Worm (Caenorhabditis elegans): Measurements from ENCODE around the gene cdk-11.2.

Gene cdk-11.2

DNA sequence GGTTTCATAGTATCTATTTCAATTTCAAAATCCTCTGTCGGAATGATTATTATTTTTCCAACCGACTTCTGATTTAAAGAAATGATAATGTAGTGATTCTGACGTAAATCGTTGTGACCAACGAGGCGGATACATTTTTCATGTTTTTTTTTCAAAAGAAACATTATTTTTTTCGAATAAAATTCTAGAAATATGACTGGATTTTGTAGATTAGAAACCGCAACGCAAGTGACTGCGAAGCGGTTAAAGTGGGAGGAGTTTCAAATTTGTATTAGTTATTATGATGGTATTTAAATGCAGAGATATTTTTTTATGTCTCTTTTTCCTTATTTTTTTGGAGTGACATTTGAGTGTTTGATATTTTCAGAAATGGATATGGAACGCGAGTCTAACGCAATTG is 27.4 kb upstream of the cdk-11.2 start, which contains the start of gene C39B10.5:
TSS of gene C39B10.5 (plus strand) at position 362 of the 400 bp plus-strand sequence.
- TF ChIP-seq bed-3 (GFP tag; optimal IDR thresholded peaks at IDR 0.05) (no peak), ceh-43 (GFP tag; optimal IDR thresholded peaks at IDR 0.05) (no peak), hlh-1 (tag; optimal IDR thresholded peaks at IDR 0.05) (no peak), elt-3 (tag; optimal IDR thresholded peaks at IDR 0.05) (no peak)

DNA sequence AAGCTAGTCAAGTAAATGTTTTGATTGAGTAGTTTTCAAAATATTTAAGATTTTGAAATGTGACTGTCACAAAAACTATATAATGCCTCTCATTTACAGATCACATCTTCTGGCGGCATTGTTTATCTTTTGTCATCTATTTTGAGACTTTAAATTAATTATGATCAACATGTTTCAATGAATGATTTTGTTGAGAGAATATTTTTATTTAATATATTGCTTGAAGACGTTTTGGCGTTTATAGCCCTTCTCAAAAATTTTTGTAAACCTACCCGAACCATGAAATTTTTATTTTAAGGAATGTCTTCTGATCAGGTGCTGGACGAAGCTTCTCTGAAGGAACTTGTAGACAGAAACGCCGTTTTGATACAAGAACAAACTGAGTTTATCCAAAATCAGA is 25.1 kb upstream of the cdk-11.2 start, which contains the start of gene C39B10.4:
TSS of gene C39B10.4 (plus strand) at position 301 of the 400 bp plus-strand sequence.
- TF ChIP-seq snpc-4 (tag; optimal IDR thresholded peaks at IDR 0.05) (no peak), nhr-237 (tag; optimal IDR thresholded peaks at IDR 0.05) (no peak), unc-120 (tag; optimal IDR thresholded peaks at IDR 0.05; ENCODE audit: poor library complexity, severe bottlenecking) (no peak), mep-1 (tag; optimal IDR thresholded peaks at IDR 0.05) (no peak), lin-13 (tag; optimal IDR thresholded peaks at IDR 0.05) (no peak), tbx-8 (GFP tag; optimal IDR thresholded peaks at IDR 0.05) (no peak), sptf-1 (tag; optimal IDR thresholded peaks at IDR 0.05) (no peak), bed-3 (GFP tag; optimal IDR thresholded peaks at IDR 0.05) (no peak)

DNA sequence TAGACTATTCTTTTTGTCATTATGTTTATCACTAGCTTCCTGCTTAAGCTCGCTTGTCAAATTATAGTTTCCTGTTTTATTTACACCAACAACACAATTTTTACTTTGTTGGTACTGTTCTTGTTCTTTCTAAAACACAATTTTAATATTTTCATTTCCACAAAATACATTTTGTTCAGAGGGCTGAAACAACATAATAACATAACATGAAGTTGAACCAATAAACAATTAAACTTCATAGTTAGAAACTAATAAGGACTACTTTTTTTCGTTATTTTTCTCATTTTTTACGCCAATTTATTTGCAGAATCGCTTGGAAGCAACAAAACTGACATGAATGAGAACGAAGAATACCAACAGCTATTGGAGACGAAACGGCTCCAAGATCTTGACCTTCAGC is 24.3 kb upstream of the cdk-11.2 start, which contains the start of gene C39B10.3:
TSS of gene C39B10.3 (plus strand) at position 301 of the 400 bp plus-strand sequence.
- TF ChIP-seq blmp-1 (tag; optimal IDR thresholded peaks at IDR 0.05) (no peak), nhr-28 (tag; optimal IDR thresholded peaks at IDR 0.05) (no peak)

DNA sequence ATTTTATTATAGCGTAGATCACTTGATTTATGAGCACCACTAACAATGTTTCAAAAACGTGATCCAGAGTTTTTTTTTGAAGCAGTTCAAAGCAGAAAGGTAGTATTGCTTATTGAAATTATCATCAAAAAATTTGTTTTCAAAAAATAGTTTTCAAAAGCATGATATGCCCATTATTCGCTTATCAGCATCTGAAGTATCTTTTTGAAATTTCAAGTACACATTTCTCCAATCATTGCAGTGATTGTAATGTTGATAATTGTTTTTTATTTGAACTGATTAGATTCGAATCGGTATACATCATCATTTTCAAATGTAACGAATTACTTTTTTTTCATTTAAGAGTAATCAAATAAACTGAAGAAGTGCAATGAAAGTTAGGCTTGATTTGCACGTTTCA is 21.2 kb upstream of the cdk-11.2 start:
- TF ChIP-seq drap-1 (GFP tag; optimal IDR thresholded peaks at IDR 0.05) (no peak), sem-2 (GFP tag; optimal IDR thresholded peaks at IDR 0.05) (no peak), mep-1 (tag; optimal IDR thresholded peaks at IDR 0.05) (no peak), zip-8 (tag; optimal IDR thresholded peaks at IDR 0.05) (no peak), bed-3 (GFP tag; optimal IDR thresholded peaks at IDR 0.05) (no peak)

DNA sequence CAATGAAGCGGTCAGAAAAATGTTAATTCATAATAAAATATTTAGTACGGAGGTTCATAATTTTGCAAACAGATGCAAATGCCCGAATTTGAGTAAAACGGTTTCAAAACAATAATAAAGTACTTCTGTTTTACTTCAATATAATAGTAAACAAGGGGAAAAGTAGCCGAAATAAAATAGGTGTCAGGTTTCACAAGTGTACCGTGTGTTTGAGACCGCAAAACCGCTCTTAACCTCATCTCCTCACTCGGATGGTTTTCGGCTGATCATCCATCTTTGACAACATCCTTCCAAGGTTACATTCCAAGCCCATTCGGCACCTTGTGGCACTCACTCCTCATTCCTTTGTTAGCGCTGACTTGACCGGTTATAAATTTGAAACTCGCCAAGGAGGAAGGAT is 17.9 kb upstream of the cdk-11.2 start:
- no peak for TF ChIP-seq nhr-28 (tag; optimal IDR thresholded peaks at IDR 0.05)

DNA sequence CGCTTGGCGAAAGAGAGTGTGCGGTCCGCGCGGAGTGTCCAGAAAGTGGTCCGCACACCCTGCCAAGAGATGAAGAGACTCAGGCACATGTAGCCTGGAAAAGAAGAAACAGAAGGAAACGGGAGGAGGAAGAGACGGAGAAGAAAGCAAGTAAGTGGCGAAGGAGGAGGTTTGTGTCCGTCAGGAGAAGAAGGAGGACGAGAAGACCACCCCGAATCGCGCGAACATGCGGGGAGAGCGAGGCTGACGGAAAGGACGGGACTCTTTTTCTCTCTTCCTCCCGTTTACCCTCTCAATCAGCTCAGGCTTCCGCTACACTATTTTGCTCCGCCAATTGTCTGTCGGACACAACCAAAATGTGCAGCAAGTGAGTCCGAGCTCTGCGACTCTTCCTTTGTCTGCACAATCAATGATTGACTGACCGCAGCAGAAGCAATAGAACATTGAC is 16.0 kb upstream of the cdk-11.2 start:
- no peak for TF ChIP-seq ceh-83 (GFP tag; optimal IDR thresholded peaks at IDR 0.05)
- peak; percentile 31 for TF ChIP-seq lsy-2 (tag; optimal IDR thresholded peaks at IDR 0.05)
- peak; percentile 74 for TF ChIP-seq ces-1 (GFP tag; optimal IDR thresholded peaks at IDR 0.05)
- no peak for TF ChIP-seq mab-5 (tag; optimal IDR thresholded peaks at IDR 0.05)
- TF ChIP-seq M03D4.4 (tag; optimal IDR thresholded peaks at IDR 0.05) = peak; percentile 71
- TF ChIP-seq ztf-11 (tag; optimal IDR thresholded peaks at IDR 0.05) = peak; percentile 85
- TF ChIP-seq elt-1 (tag; optimal IDR thresholded peaks at IDR 0.05; ENCODE audit: borderline replicate concordance, insufficient read depth) = no peak
- no peak for TF ChIP-seq zip-8 (tag; optimal IDR thresholded peaks at IDR 0.05)
- peak; percentile 69 for TF ChIP-seq hlh-1 (tag; optimal IDR thresholded peaks at IDR 0.05)
- TF ChIP-seq lin-32 (GFP tag; optimal IDR thresholded peaks at IDR 0.05) = no peak
- no peak for TF ChIP-seq nhr-2 (tag; optimal IDR thresholded peaks at IDR 0.05)
- TF ChIP-seq nhr-12 (tag; optimal IDR thresholded peaks at IDR 0.05) = no peak
- TF ChIP-seq unc-120 (tag; optimal IDR thresholded peaks at IDR 0.05; ENCODE audit: poor library complexity, severe bottlenecking) = peak; percentile 95
- TF ChIP-seq snpc-4 (tag; optimal IDR thresholded peaks at IDR 0.05) = no peak
- peak; percentile 38 for TF ChIP-seq cnd-1 (tag; optimal IDR thresholded peaks at IDR 0.05)
- TF ChIP-seq lin-13 (tag; optimal IDR thresholded peaks at IDR 0.05) = peak; percentile 39
- TF ChIP-seq pha-4 (tag; optimal IDR thresholded peaks at IDR 0.05) = peak; percentile 84
- peak; percentile 87 for TF ChIP-seq ham-2 (GFP tag; optimal IDR thresholded peaks at IDR 0.05)
- peak; percentile 34 for TF ChIP-seq tbx-8 (GFP tag; optimal IDR thresholded peaks at IDR 0.05)
- peak; percentile 59 for TF ChIP-seq mep-1 (tag; optimal IDR thresholded peaks at IDR 0.05)
- peak; percentile 73 for TF ChIP-seq mls-2 (tag; optimal IDR thresholded peaks at IDR 0.05)
- TF ChIP-seq sptf-1 (tag; optimal IDR thresholded peaks at IDR 0.05) = peak; percentile 75
- peak; percentile 83 for TF ChIP-seq unc-62 (GFP tag; optimal IDR thresholded peaks at IDR 0.05)
- peak; percentile 3 for TF ChIP-seq ceh-43 (GFP tag; optimal IDR thresholded peaks at IDR 0.05)

Measured in whole organism, mixed stage, embryonic.